Worm (Caenorhabditis elegans) whole organism, L1 larva: ENCODE data around the gene C06A1.6.

Source experiments
- C34B4.2 ChIP-seq: sonication (generic microtip); optimal IDR thresholded peaks from 2 replicates; lab custom pipeline; 2017; ENCODE audit warnings: mild to moderate bottlenecking, missing genetic modification characterization, missing compliant biosample characterization
- F16B12.6 ChIP-seq: fragments of 150-350 bp; optimal IDR thresholded peaks from 2 replicates; lab custom pipeline; 2014; ENCODE audit warnings: missing biosample characterization, missing genetic modification characterization
- aha-1 ChIP-seq: fragments of 150-350 bp; optimal IDR thresholded peaks from 2 replicates; lab custom pipeline; 2014; ENCODE audit warnings: missing biosample characterization, missing genetic modification characterization
- alr-1 ChIP-seq: fragments of 200-800 bp; sonication (Bioruptor generic); optimal IDR thresholded peaks from 2 replicates; lab custom pipeline; 2018; ENCODE audit warnings: borderline replicate concordance, mild to moderate bottlenecking, missing genetic modification characterization, missing compliant biosample characterization
- ama-1 ChIP-seq: fragments of 150-350 bp; optimal IDR thresholded peaks from 2 replicates; lab custom pipeline; 2014
- blmp-1 ChIP-seq: fragments of 150-350 bp; optimal IDR thresholded peaks from 2 replicates; lab custom pipeline; 2014; ENCODE audit warnings: missing biosample characterization, missing genetic modification characterization
- ceh-63 ChIP-seq: fragments of 200-800 bp; sonication (Bioruptor generic); optimal IDR thresholded peaks from 2 replicates; lab custom pipeline; 2018; ENCODE audit warnings: mild to moderate bottlenecking, missing genetic modification characterization, missing compliant biosample characterization
- ceh-88 ChIP-seq: fragments of 200-800 bp; sonication (Bioruptor generic); IDR thresholded peaks from 2 replicates; pipeline ENCODE4 v1.3.6; 2022; ENCODE audit warnings: missing genetic modification characterization, missing compliant biosample characterization
- ceh-90 ChIP-seq: sonication (generic microtip); optimal IDR thresholded peaks from 2 replicates; lab custom pipeline; 2016; ENCODE audit warnings: missing genetic modification characterization, missing compliant biosample characterization
- ces-1 ChIP-seq: fragments of 150-350 bp; optimal IDR thresholded peaks from 2 replicates; lab custom pipeline; 2014; ENCODE audit warnings: missing biosample characterization, missing genetic modification reagents, missing genetic modification characterization
- dpl-1 ChIP-seq, 3 experiments: fragments of 150-350 bp in 2 of 3; sonication (generic microtip) in 1 of 3; optimal IDR thresholded peaks; 2 replicates each; lab custom pipeline; 2014 to 2017; ENCODE audit warnings: missing biosample characterization in 3 of 3, missing genetic modification characterization in 3 of 3, missing genetic modification reagents in 3 of 3
- dsc-1 ChIP-seq: sonication (generic microtip); optimal IDR thresholded peaks from 2 replicates; lab custom pipeline; 2016; ENCODE audit warnings: mild to moderate bottlenecking, missing genetic modification characterization, missing compliant biosample characterization
- efl-1 ChIP-seq, 4 experiments: fragments of 150-350 bp; optimal IDR thresholded peaks in 3 of 4; peaks in 1 of 4; 1 replicate in 1 of 4; 2 replicates in 3 of 4; lab custom pipeline; 2014; ENCODE audit warnings: missing biosample characterization in 2 of 4, missing genetic modification characterization in 2 of 4, missing genetic modification reagents in 2 of 4
- egl-27 ChIP-seq, 2 experiments: fragments of 150-350 bp in 1 of 2; sonication (generic microtip); optimal IDR thresholded peaks; 3 replicates each; lab custom pipeline; 2017 to 2018; ENCODE audit warnings: missing biosample characterization in 2 of 2, missing genetic modification characterization in 2 of 2, missing genetic modification reagents in 2 of 2
- elt-3 ChIP-seq, 6 experiments: fragments of 150-350 bp in 1 of 6; sonication (generic microtip); optimal IDR thresholded peaks; 2 replicates each; lab custom pipeline; 2017 to 2018; ENCODE audit warnings: missing biosample characterization in 6 of 6, missing genetic modification characterization in 6 of 6, inconsistent platforms in 1 of 6
- ets-5 ChIP-seq: fragments of 200-800 bp; sonication (Bioruptor generic); IDR thresholded peaks from 2 replicates; pipeline ENCODE4 v1.3.6; 2022; ENCODE audit warnings: missing genetic modification characterization, missing compliant biosample characterization
- fkh-4 ChIP-seq: sonication (generic microtip); optimal IDR thresholded peaks from 2 replicates; lab custom pipeline; 2016; ENCODE audit warnings: missing compliant biosample characterization, missing genetic modification characterization, borderline replicate concordance
- fkh-8 ChIP-seq: sonication (generic microtip); optimal IDR thresholded peaks from 2 replicates; lab custom pipeline; 2016; ENCODE audit warnings: mild to moderate bottlenecking, missing genetic modification characterization, missing compliant biosample characterization
- fos-1 ChIP-seq: fragments of 150-350 bp; optimal IDR thresholded peaks from 2 replicates; lab custom pipeline; 2014; ENCODE audit warnings: missing biosample characterization, missing genetic modification characterization
- grh-1 ChIP-seq: fragments of 200-800 bp; sonication (Bioruptor generic); IDR thresholded peaks from 2 replicates; pipeline ENCODE4 v1.3.6; 2022; ENCODE audit warnings: missing genetic modification reagents, missing genetic modification characterization, missing compliant biosample characterization
- hlh-17 ChIP-seq: fragments of 200-800 bp; sonication (Bioruptor generic); optimal IDR thresholded peaks from 2 replicates; lab custom pipeline; 2018; ENCODE audit warnings: missing genetic modification characterization, mild to moderate bottlenecking, missing compliant biosample characterization, moderate library complexity, borderline replicate concordance
- hpl-2 ChIP-seq: fragments of 150-350 bp; optimal IDR thresholded peaks from 2 replicates; lab custom pipeline; 2014; ENCODE audit warnings: missing biosample characterization, missing genetic modification reagents, missing genetic modification characterization
- jun-1 ChIP-seq: fragments of 150-350 bp; optimal IDR thresholded peaks from 2 replicates; lab custom pipeline; 2014; ENCODE audit warnings: missing biosample characterization, missing genetic modification reagents, missing genetic modification characterization
- lin-13 ChIP-seq: fragments of 150-350 bp; optimal IDR thresholded peaks from 2 replicates; lab custom pipeline; 2014; ENCODE audit warnings: missing biosample characterization, missing genetic modification reagents, missing genetic modification characterization
- lin-14 ChIP-seq: fragments of 200-800 bp; sonication (Bioruptor generic); optimal IDR thresholded peaks from 2 replicates; lab custom pipeline; 2018; ENCODE audit warnings: mild to moderate bottlenecking, missing genetic modification characterization, moderate library complexity, missing compliant biosample characterization
- lin-15B ChIP-seq: fragments of 150-350 bp; sonication (generic microtip); optimal IDR thresholded peaks from 3 replicates; lab custom pipeline; 2014; ENCODE audit warnings: missing biosample characterization, missing genetic modification characterization
- lin-35 ChIP-seq, 2 experiments: fragments of 150-350 bp; optimal IDR thresholded peaks; 2 replicates each; lab custom pipeline; 2014; ENCODE audit warnings: missing biosample characterization in 2 of 2, missing genetic modification characterization in 2 of 2, missing genetic modification reagents in 2 of 2
- lsy-2 ChIP-seq, 2 experiments: fragments of 150-350 bp; optimal IDR thresholded peaks; 2 replicates each; lab custom pipeline; 2014; ENCODE audit warnings: missing biosample characterization in 2 of 2, missing genetic modification characterization in 2 of 2
- mab-9 ChIP-seq: fragments of 200-800 bp; sonication (Bioruptor generic); IDR thresholded peaks from 2 replicates; pipeline ENCODE4 v1.3.6; 2022; ENCODE audit warnings: missing genetic modification reagents, missing genetic modification characterization, missing compliant biosample characterization
- mdl-1 ChIP-seq, 2 experiments: fragments of 150-350 bp; optimal IDR thresholded peaks; 2 replicates each; lab custom pipeline; 2014 to 2017; ENCODE audit warnings: missing biosample characterization in 2 of 2, missing genetic modification characterization in 2 of 2, inconsistent platforms in 1 of 2
- mep-1 ChIP-seq: fragments of 150-350 bp; optimal IDR thresholded peaks from 2 replicates; lab custom pipeline; 2014; ENCODE audit warnings: missing biosample characterization, missing genetic modification characterization
- nhr-12 ChIP-seq: sonication (generic microtip); optimal IDR thresholded peaks from 2 replicates; lab custom pipeline; 2017; ENCODE audit warnings: missing biosample characterization, missing genetic modification characterization
- nhr-20 ChIP-seq: sonication (generic microtip); optimal IDR thresholded peaks from 2 replicates; lab custom pipeline; 2016; ENCODE audit warnings: mild to moderate bottlenecking, missing genetic modification characterization, missing compliant biosample characterization
- nhr-28 ChIP-seq: fragments of 150-350 bp; optimal IDR thresholded peaks from 2 replicates; lab custom pipeline; 2014; ENCODE audit warnings: missing biosample characterization, missing genetic modification characterization
- nhr-76 ChIP-seq: sonication (generic microtip); optimal IDR thresholded peaks from 2 replicates; lab custom pipeline; 2017; ENCODE audit warnings: missing biosample characterization, missing genetic modification characterization
- nhr-77 ChIP-seq: fragments of 150-350 bp; optimal IDR thresholded peaks from 2 replicates; lab custom pipeline; 2014; ENCODE audit warnings: missing biosample characterization, missing genetic modification characterization
- pag-3 ChIP-seq: sonication (generic microtip); optimal IDR thresholded peaks from 2 replicates; lab custom pipeline; 2017; ENCODE audit warnings: missing genetic modification characterization, mild to moderate bottlenecking, missing compliant biosample characterization, antibody characterized with exemption, borderline replicate concordance; ENCODE audit not compliant: insufficient read depth
- pax-3 ChIP-seq: fragments of 200-800 bp; sonication (Bioruptor generic); optimal IDR thresholded peaks from 2 replicates; lab custom pipeline; 2018; ENCODE audit warnings: mild to moderate bottlenecking, missing genetic modification characterization, moderate library complexity, missing compliant biosample characterization
- rnt-1 ChIP-seq: sonication (generic microtip); optimal IDR thresholded peaks from 2 replicates; lab custom pipeline; 2016; ENCODE audit warnings: mild to moderate bottlenecking, missing genetic modification characterization, moderate library complexity, missing compliant biosample characterization
- skn-1 ChIP-seq: fragments of 150-350 bp; optimal IDR thresholded peaks from 2 replicates; lab custom pipeline; 2014; ENCODE audit warnings: missing biosample characterization, missing genetic modification characterization
- snpc-4 ChIP-seq: fragments of 150-350 bp; optimal IDR thresholded peaks from 2 replicates; lab custom pipeline; 2014; ENCODE audit warnings: missing biosample characterization, missing genetic modification characterization
- sox-4 ChIP-seq: sonication (generic microtip); optimal IDR thresholded peaks from 2 replicates; lab custom pipeline; 2016; ENCODE audit warnings: missing genetic modification characterization, missing compliant biosample characterization
- unc-30 ChIP-seq: sonication (generic microtip); optimal IDR thresholded peaks from 2 replicates; lab custom pipeline; 2017; ENCODE audit warnings: missing biosample characterization, missing genetic modification characterization
- unc-86 ChIP-seq: sonication (generic microtip); optimal IDR thresholded peaks from 2 replicates; lab custom pipeline; 2016; ENCODE audit warnings: missing genetic modification characterization, missing compliant biosample characterization
- xbp-1 ChIP-seq: sonication (generic microtip); optimal IDR thresholded peaks from 2 replicates; lab custom pipeline; 2016; ENCODE audit warnings: missing genetic modification characterization, missing compliant biosample characterization
- zag-1 ChIP-seq: fragments of 150-350 bp; optimal IDR thresholded peaks from 2 replicates; lab custom pipeline; 2014; ENCODE audit warnings: missing biosample characterization, missing genetic modification characterization
- ztf-11 ChIP-seq, 2 experiments: sonication (generic microtip); optimal IDR thresholded peaks; 2 replicates each; lab custom pipeline; 2016 to 2017; ENCODE audit warnings: missing genetic modification characterization in 2 of 2, missing biosample characterization in 1 of 2, missing compliant biosample characterization in 1 of 2

C06A1.6 gene

ce11 chrII:10558962-10559415 is 5.5 kb downstream of the C06A1.6 start (continued):
- TF ChIP-seq elt-3 (tag; optimal IDR thresholded peaks at IDR 0.05; lab: Kevin White, UChicago), result peak in 2 of 6 experiments; percentile 45 to 52
- TF ChIP-seq sox-4 (tag; lab: Kevin White, UChicago), result peak; percentile 70
- peak; percentile 70 for TF ChIP-seq dsc-1 (tag; lab: Kevin White, UChicago)
- peak; percentile 58 for TF ChIP-seq ama-1 (lab: Kevin White, UChicago)
- TF ChIP-seq grh-1, result peak; percentile 45
- peak; percentile 62 for TF ChIP-seq lin-13 (GFP tag; lab: Kevin White, UChicago)
- TF ChIP-seq ces-1 (GFP tag; lab: Kevin White, UChicago), result no peak
- TF ChIP-seq lsy-2 (tag; optimal IDR thresholded peaks at IDR 0.05; lab: Kevin White, UChicago), result peak; percentile 67 to 68
- TF ChIP-seq mdl-1 (tag; optimal IDR thresholded peaks at IDR 0.05; lab: Kevin White, UChicago), result peak in 1 of 2 experiments; percentile 97
- peak; percentile 31 for TF ChIP-seq snpc-4 (tag; lab: Kevin White, UChicago)
- peak; percentile 77 for TF ChIP-seq blmp-1 (tag; lab: Kevin White, UChicago)
- TF ChIP-seq nhr-28 (tag; lab: Kevin White, UChicago), result no peak
- TF ChIP-seq jun-1 (tag; lab: Kevin White, UChicago), result peak; percentile 43
- TF ChIP-seq egl-27 (tag; optimal IDR thresholded peaks at IDR 0.05; lab: Kevin White, UChicago), result no peak
- peak; percentile 82 for TF ChIP-seq mep-1 (tag; lab: Kevin White, UChicago)
- TF ChIP-seq xbp-1, result peak; percentile 87
- peak; percentile 97 for TF ChIP-seq lin-14
- TF ChIP-seq ets-5 (GFP tag; lab: Robert Waterston, UW), result no peak
- TF ChIP-seq dpl-1 (GFP tag; optimal IDR thresholded peaks at IDR 0.05; lab: Kevin White, UChicago), result peak; percentile 47 to 65 (median 58)
- peak; percentile 45 for TF ChIP-seq skn-1 (tag; lab: Kevin White, UChicago)
- no peak for TF ChIP-seq nhr-77 (tag; lab: Kevin White, UChicago)
- TF ChIP-seq alr-1 (tag; lab: Kevin White, UChicago), result no peak
- peak; percentile 95 for TF ChIP-seq nhr-20 (tag; lab: Kevin White, UChicago)
- peak; percentile 77 for TF ChIP-seq pax-3 (tag; lab: Kevin White, UChicago)
- no peak for TF ChIP-seq C34B4.2 (tag; lab: Kevin White, UChicago)
- peak; percentile 60 for TF ChIP-seq fkh-8 (tag; lab: Kevin White, UChicago)
- TF ChIP-seq hlh-17 (GFP tag; lab: Kevin White, UChicago), result no peak
- TF ChIP-seq ztf-11 (tag; optimal IDR thresholded peaks at IDR 0.05; lab: Kevin White, UChicago), result peak in 1 of 2 experiments; percentile 79
- no peak for TF ChIP-seq F16B12.6 (tag; lab: Kevin White, UChicago)
- no peak for TF ChIP-seq zag-1 (tag; lab: Kevin White, UChicago)
- TF ChIP-seq rnt-1 (tag; lab: Kevin White, UChicago), result peak; percentile 89
- peak; percentile 78 for TF ChIP-seq unc-86 (tag; lab: Kevin White, UChicago)
- TF ChIP-seq lin-35 (GFP tag; optimal IDR thresholded peaks at IDR 0.05; lab: Kevin White, UChicago), result peak; percentile 66 to 78
- TF ChIP-seq aha-1, result peak; percentile 87
- TF ChIP-seq ceh-88 (GFP tag; lab: Robert Waterston, UW), result peak; percentile 80
- no peak for TF ChIP-seq ceh-90 (tag; lab: Kevin White, UChicago)
- peak; percentile 44 to 58 for TF ChIP-seq efl-1 (optimal IDR thresholded peaks at IDR 0.05; lab: Kevin White, UChicago)
- TF ChIP-seq efl-1 (GFP tag; optimal IDR thresholded peaks at IDR 0.05 in 1 of 2; lab: Kevin White, UChicago), result peak; percentile 57 to 95
- TF ChIP-seq nhr-76 (tag; lab: Kevin White, UChicago), result no peak
- TF ChIP-seq pag-3, result no peak
- TF ChIP-seq mab-9 (GFP tag; lab: Robert Waterston, UW), result peak; percentile 87
- TF ChIP-seq lin-15B (tag; lab: Kevin White, UChicago), result no peak
- TF ChIP-seq nhr-12 (tag; lab: Kevin White, UChicago), result no peak
- TF ChIP-seq ceh-63, result no peak
- TF ChIP-seq hpl-2 (GFP tag; lab: Kevin White, UChicago), result no peak
- TF ChIP-seq fkh-4 (tag; lab: Kevin White, UChicago), result no peak
- TF ChIP-seq unc-30 (tag; lab: Kevin White, UChicago), result no peak
- no peak for TF ChIP-seq fos-1 (tag; lab: Kevin White, UChicago)
- TF ChIP-seq, all 84 proteins: peak for 51
